Fruit fly (Drosophila melanogaster): Measurements from ENCODE around the gene Sbat.

Gene Sbat

DNA sequence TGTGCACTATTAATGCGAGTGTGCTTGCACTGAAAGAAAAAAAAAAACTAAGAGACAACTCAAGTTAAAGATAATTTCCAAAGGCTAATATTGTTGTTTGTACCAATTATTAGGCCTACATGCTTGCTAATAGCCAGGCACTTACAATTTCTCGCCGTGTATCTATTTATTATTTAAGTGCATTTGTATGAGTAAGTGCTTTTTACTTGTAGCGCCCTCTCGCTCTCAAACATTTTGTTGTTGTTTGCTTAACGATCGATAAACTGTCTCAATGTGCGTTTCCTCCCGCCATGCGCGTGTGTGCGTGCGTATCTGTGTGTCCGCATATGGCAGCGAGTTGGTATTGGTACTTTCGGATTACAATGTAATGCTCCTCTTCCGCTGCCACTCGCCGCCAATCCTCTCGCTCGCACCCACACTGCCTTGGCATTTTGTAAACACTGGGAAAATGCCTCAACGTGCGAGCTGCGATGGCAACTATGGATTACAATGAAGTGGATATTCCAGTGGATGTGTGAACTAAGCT lies 18.9 kb downstream of the Sbat start (continued):
- no peak for TF ChIP-seq ss (GFP tag; optimal IDR thresholded peaks at IDR 0.05)
- TF ChIP-seq CG34406 (GFP tag; optimal IDR thresholded peaks at IDR 0.05) = peak; percentile 55
- TF ChIP-seq spab (GFP tag; optimal IDR thresholded peaks at IDR 0.05) = peak; percentile 43
- peak; percentile 73 for TF ChIP-seq achi (GFP tag; optimal IDR thresholded peaks at IDR 0.05)
- TF ChIP-seq Gug (GFP tag; IDR thresholded peaks at IDR 0.05) = peak; percentile 88
- peak; percentile 82 for TF ChIP-seq CG3919 (GFP tag; optimal IDR thresholded peaks at IDR 0.05)
- peak; percentile 72 for TF ChIP-seq CG4318 (GFP tag; optimal IDR thresholded peaks at IDR 0.05)
- peak; percentile 58 for TF ChIP-seq Ets96B (tag; optimal IDR thresholded peaks at IDR 0.05)
- peak; percentile 23 for TF ChIP-seq CG16779 (tag; optimal IDR thresholded peaks at IDR 0.05)
- TF ChIP-seq dac (GFP tag; optimal IDR thresholded peaks at IDR 0.05) = peak; percentile 66
- TF ChIP-seq CG10631 (GFP tag; optimal IDR thresholded peaks at IDR 0.05) = peak; percentile 73
- TF ChIP-seq Hr39 (GFP tag; optimal IDR thresholded peaks at IDR 0.05) = peak; percentile 68
- TF ChIP-seq pdm3 (GFP tag; optimal IDR thresholded peaks at IDR 0.05) = peak; percentile 80
- TF ChIP-seq CG6163 (GFP tag; IDR thresholded peaks at IDR 0.05) = peak; percentile 88
- peak; percentile 36 for TF ChIP-seq lz (GFP tag; optimal IDR thresholded peaks at IDR 0.05)
- peak; percentile 82 for TF ChIP-seq Lpt (GFP tag; optimal IDR thresholded peaks at IDR 0.05)

dm6 chr2L:2897710-2898109 lies 19.6 kb downstream of the Sbat start:
- TF ChIP-seq Ets96B (tag; optimal IDR thresholded peaks at IDR 0.05) (no peak), CG8632 (GFP tag; optimal IDR thresholded peaks at IDR 0.05) (no peak), dac (GFP tag; optimal IDR thresholded peaks at IDR 0.05) (no peak), salr (GFP tag; optimal IDR thresholded peaks at IDR 0.05) (no peak), eg (GFP tag; IDR thresholded peaks at IDR 0.05) (no peak), CG11762 (GFP tag; optimal IDR thresholded peaks at IDR 0.05; ENCODE audit: insufficient read depth) (no peak), CG4318 (GFP tag; optimal IDR thresholded peaks at IDR 0.05) (no peak), fkh (GFP tag; optimal IDR thresholded peaks at IDR 0.05) (no peak), Eip93F (GFP tag; optimal IDR thresholded peaks at IDR 0.05) (no peak), CG6163 (GFP tag; IDR thresholded peaks at IDR 0.05) (no peak), Sox15 (GFP tag; optimal IDR thresholded peaks at IDR 0.05) (no peak), dsx (GFP tag; optimal IDR thresholded peaks at IDR 0.05; ENCODE audit: poor library complexity, severe bottlenecking) (no peak), vri (GFP tag; optimal IDR thresholded peaks at IDR 0.05) (no peak), CG3032 (tag; optimal IDR thresholded peaks at IDR 0.05) (no peak)

DNA sequence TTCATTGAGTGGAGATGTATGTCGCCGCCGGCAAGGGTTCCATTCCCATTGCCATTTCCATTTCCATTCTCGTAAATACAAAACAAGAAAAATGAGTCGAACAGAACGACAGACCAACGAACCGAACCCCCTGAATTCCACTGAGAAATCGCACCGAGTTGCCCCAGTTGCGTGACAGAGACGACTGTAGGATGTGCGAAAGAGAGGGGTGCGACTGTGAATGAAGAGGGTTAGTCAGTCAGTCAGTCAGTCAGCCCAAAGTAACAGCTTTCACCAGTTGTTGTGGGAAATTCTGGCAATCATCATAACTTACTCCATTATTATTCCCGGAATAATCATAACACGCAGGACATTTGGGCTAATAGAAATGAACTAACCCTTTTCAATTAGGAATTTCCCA lies 20.1 kb downstream of the Sbat start:
- TF ChIP-seq Eip78C (GFP tag) (peak; percentile 24), CG32006 (GFP tag; optimal IDR thresholded peaks at IDR 0.05) (no peak)

- TF ChIP-seq fd85E (GFP tag; optimal IDR thresholded peaks at IDR 0.05) = no peak
- TF ChIP-seq Gug (GFP tag; IDR thresholded peaks at IDR 0.05) = no peak
- TF ChIP-seq Eip78C (GFP tag) = peak; percentile 70
- no peak for TF ChIP-seq fd59A (GFP tag; optimal IDR thresholded peaks at IDR 0.05)
- no peak for TF ChIP-seq CG3919 (GFP tag; optimal IDR thresholded peaks at IDR 0.05)
- peak; percentile 11 for TF ChIP-seq dsx (GFP tag; optimal IDR thresholded peaks at IDR 0.05; ENCODE audit: poor library complexity, severe bottlenecking)
- TF ChIP-seq eg (GFP tag; IDR thresholded peaks at IDR 0.05) = 0 out of 3 replicates have a peak, but pooled peaks have one; percentile 43
- TF ChIP-seq vri (GFP tag; optimal IDR thresholded peaks at IDR 0.05) = peak; percentile 93
- peak; percentile 99 for TF ChIP-seq svp (GFP tag)
- TF ChIP-seq Sox14 (GFP tag; optimal IDR thresholded peaks at IDR 0.05) = peak; percentile 29
- peak; percentile 48; the same call in 1 of the 3 replicates for TF ChIP-seq CG6163 (GFP tag; IDR thresholded peaks at IDR 0.05)
- no peak for TF ChIP-seq spab (GFP tag; optimal IDR thresholded peaks at IDR 0.05)
- no peak for TF ChIP-seq Hr39 (GFP tag; optimal IDR thresholded peaks at IDR 0.05)
- peak; percentile 4 for TF ChIP-seq Eip75B (GFP tag; optimal IDR thresholded peaks at IDR 0.05)
These were observed 22.4 kb downstream of the Sbat start for dm6 chr2L:2900392-2901028.
